Worm (Caenorhabditis elegans) whole organism, L1 larva: Measurements from ENCODE around the gene F10B5.3.
A peak's percentile ranks its signal among the peaks of the same experiment; 100 is the strongest.

Experiments used
- C04F5.9 ChIP-seq: sonication (generic microtip); optimal IDR thresholded peaks from 2 replicates; lab custom pipeline; 2016; ENCODE audit warnings: missing genetic modification characterization, missing compliant biosample characterization
- C16A3.4 ChIP-seq: fragments of 150-350 bp; optimal IDR thresholded peaks from 2 replicates; lab custom pipeline; 2014; ENCODE audit warnings: missing biosample characterization, missing genetic modification characterization
- C34B4.2 ChIP-seq: sonication (generic microtip); optimal IDR thresholded peaks from 2 replicates; lab custom pipeline; 2017; ENCODE audit warnings: mild to moderate bottlenecking, missing genetic modification characterization, missing compliant biosample characterization
- alr-1 ChIP-seq: fragments of 200-800 bp; sonication (Bioruptor generic); optimal IDR thresholded peaks from 2 replicates; lab custom pipeline; 2018; ENCODE audit warnings: borderline replicate concordance, mild to moderate bottlenecking, missing genetic modification characterization, missing compliant biosample characterization
- aly-2 ChIP-seq: fragments of 150-350 bp; optimal IDR thresholded peaks from 2 replicates; lab custom pipeline; 2014; ENCODE audit warnings: missing biosample characterization, missing genetic modification characterization
- ama-1 ChIP-seq: fragments of 150-350 bp; optimal IDR thresholded peaks from 2 replicates; lab custom pipeline; 2014
- blmp-1 ChIP-seq: fragments of 150-350 bp; optimal IDR thresholded peaks from 2 replicates; lab custom pipeline; 2014; ENCODE audit warnings: missing biosample characterization, missing genetic modification characterization
- ceh-63 ChIP-seq: fragments of 200-800 bp; sonication (Bioruptor generic); optimal IDR thresholded peaks from 2 replicates; lab custom pipeline; 2018; ENCODE audit warnings: mild to moderate bottlenecking, missing genetic modification characterization, missing compliant biosample characterization
- ceh-82 ChIP-seq, 3 experiments: fragments of 150-350 bp in 1 of 3; sonication (generic microtip) in 2 of 3; optimal IDR thresholded peaks; 2 replicates each; lab custom pipeline; 2014 to 2017; ENCODE audit warnings: missing biosample characterization in 3 of 3, missing genetic modification characterization in 3 of 3
- ceh-88 ChIP-seq: fragments of 200-800 bp; sonication (Bioruptor generic); IDR thresholded peaks from 2 replicates; pipeline ENCODE4 v1.3.6; 2022; ENCODE audit warnings: missing genetic modification characterization, missing compliant biosample characterization
- ces-1 ChIP-seq: fragments of 150-350 bp; optimal IDR thresholded peaks from 2 replicates; lab custom pipeline; 2014; ENCODE audit warnings: missing biosample characterization, missing genetic modification reagents, missing genetic modification characterization
- dpl-1 ChIP-seq, 3 experiments: fragments of 150-350 bp in 2 of 3; sonication (generic microtip) in 1 of 3; optimal IDR thresholded peaks; 2 replicates each; lab custom pipeline; 2014 to 2017; ENCODE audit warnings: missing biosample characterization in 3 of 3, missing genetic modification characterization in 3 of 3, missing genetic modification reagents in 3 of 3
- efl-1 ChIP-seq, 4 experiments: fragments of 150-350 bp; optimal IDR thresholded peaks in 3 of 4; peaks in 1 of 4; 1 replicate in 1 of 4; 2 replicates in 3 of 4; lab custom pipeline; 2014; ENCODE audit warnings: missing biosample characterization in 2 of 4, missing genetic modification characterization in 2 of 4, missing genetic modification reagents in 2 of 4
- efl-3 ChIP-seq: fragments of 200-800 bp; sonication (Bioruptor generic); optimal IDR thresholded peaks from 2 replicates; lab custom pipeline; 2018; ENCODE audit warnings: mild to moderate bottlenecking, missing genetic modification characterization, missing compliant biosample characterization
- egl-13 ChIP-seq: sonication (generic microtip); optimal IDR thresholded peaks from 2 replicates; lab custom pipeline; 2016; ENCODE audit warnings: missing genotype, missing genetic modification reagents, missing genetic modification characterization, missing compliant biosample characterization
- egl-27 ChIP-seq, 2 experiments: fragments of 150-350 bp in 1 of 2; sonication (generic microtip); optimal IDR thresholded peaks; 3 replicates each; lab custom pipeline; 2017 to 2018; ENCODE audit warnings: missing biosample characterization in 2 of 2, missing genetic modification characterization in 2 of 2, missing genetic modification reagents in 2 of 2
- ets-5 ChIP-seq: fragments of 200-800 bp; sonication (Bioruptor generic); IDR thresholded peaks from 2 replicates; pipeline ENCODE4 v1.3.6; 2022; ENCODE audit warnings: missing genetic modification characterization, missing compliant biosample characterization
- fkh-8 ChIP-seq: sonication (generic microtip); optimal IDR thresholded peaks from 2 replicates; lab custom pipeline; 2016; ENCODE audit warnings: mild to moderate bottlenecking, missing genetic modification characterization, missing compliant biosample characterization
- hpl-2 ChIP-seq: fragments of 150-350 bp; optimal IDR thresholded peaks from 2 replicates; lab custom pipeline; 2014; ENCODE audit warnings: missing biosample characterization, missing genetic modification reagents, missing genetic modification characterization
- irx-1 ChIP-seq: sonication (generic microtip); optimal IDR thresholded peaks from 2 replicates; lab custom pipeline; 2016; ENCODE audit warnings: missing genetic modification characterization, missing compliant biosample characterization
- jun-1 ChIP-seq: fragments of 150-350 bp; optimal IDR thresholded peaks from 2 replicates; lab custom pipeline; 2014; ENCODE audit warnings: missing biosample characterization, missing genetic modification reagents, missing genetic modification characterization
- lin-13 ChIP-seq: fragments of 150-350 bp; optimal IDR thresholded peaks from 2 replicates; lab custom pipeline; 2014; ENCODE audit warnings: missing biosample characterization, missing genetic modification reagents, missing genetic modification characterization
- lin-15B ChIP-seq: fragments of 150-350 bp; sonication (generic microtip); optimal IDR thresholded peaks from 3 replicates; lab custom pipeline; 2014; ENCODE audit warnings: missing biosample characterization, missing genetic modification characterization
- lin-35 ChIP-seq, 2 experiments: fragments of 150-350 bp; optimal IDR thresholded peaks; 2 replicates each; lab custom pipeline; 2014; ENCODE audit warnings: missing biosample characterization in 2 of 2, missing genetic modification characterization in 2 of 2, missing genetic modification reagents in 2 of 2
- lin-39 ChIP-seq: fragments of 150-350 bp; optimal IDR thresholded peaks from 2 replicates; lab custom pipeline; 2014; ENCODE audit warnings: missing biosample characterization, missing genetic modification reagents, missing genetic modification characterization
- lsy-2 ChIP-seq, 2 experiments: fragments of 150-350 bp; optimal IDR thresholded peaks; 2 replicates each; lab custom pipeline; 2014; ENCODE audit warnings: missing biosample characterization in 2 of 2, missing genetic modification characterization in 2 of 2
- mab-9 ChIP-seq: fragments of 200-800 bp; sonication (Bioruptor generic); IDR thresholded peaks from 2 replicates; pipeline ENCODE4 v1.3.6; 2022; ENCODE audit warnings: missing genetic modification reagents, missing genetic modification characterization, missing compliant biosample characterization
- mdl-1 ChIP-seq, 2 experiments: fragments of 150-350 bp; optimal IDR thresholded peaks; 2 replicates each; lab custom pipeline; 2014 to 2017; ENCODE audit warnings: missing biosample characterization in 2 of 2, missing genetic modification characterization in 2 of 2, inconsistent platforms in 1 of 2
- mef-2 ChIP-seq: fragments of 150-350 bp; optimal IDR thresholded peaks from 2 replicates; lab custom pipeline; 2014; ENCODE audit warnings: missing biosample characterization, missing genetic modification characterization
- nhr-11 ChIP-seq: fragments of 150-350 bp; optimal IDR thresholded peaks from 2 replicates; lab custom pipeline; 2014; ENCODE audit warnings: missing biosample characterization, missing genetic modification characterization
- nhr-12 ChIP-seq: sonication (generic microtip); optimal IDR thresholded peaks from 2 replicates; lab custom pipeline; 2017; ENCODE audit warnings: missing biosample characterization, missing genetic modification characterization
- nhr-19 ChIP-seq: fragments of 200-800 bp; sonication (Bioruptor generic); conservative IDR thresholded peaks from 2 replicates; pipeline ENCODE4 v1.3.6; 2022; ENCODE audit warnings: missing genetic modification characterization, missing compliant biosample characterization
- nhr-20 ChIP-seq: sonication (generic microtip); optimal IDR thresholded peaks from 2 replicates; lab custom pipeline; 2016; ENCODE audit warnings: mild to moderate bottlenecking, missing genetic modification characterization, missing compliant biosample characterization
- nhr-237 ChIP-seq: fragments of 150-350 bp; optimal IDR thresholded peaks from 2 replicates; lab custom pipeline; 2014; ENCODE audit warnings: missing biosample characterization, missing genetic modification characterization
- nhr-84 ChIP-seq: sonication (generic microtip); optimal IDR thresholded peaks from 2 replicates; lab custom pipeline; 2017; ENCODE audit warnings: missing biosample characterization, missing genetic modification characterization
- nhr-85 ChIP-seq: sonication (generic microtip); peaks from one replicate; lab custom pipeline; 2016; ENCODE audit warnings: missing genetic modification characterization, inconsistent platforms, missing compliant biosample characterization
- pag-3 ChIP-seq: sonication (generic microtip); optimal IDR thresholded peaks from 2 replicates; lab custom pipeline; 2017; ENCODE audit warnings: missing genetic modification characterization, mild to moderate bottlenecking, missing compliant biosample characterization, antibody characterized with exemption, borderline replicate concordance; ENCODE audit not compliant: insufficient read depth
- rnt-1 ChIP-seq: sonication (generic microtip); optimal IDR thresholded peaks from 2 replicates; lab custom pipeline; 2016; ENCODE audit warnings: mild to moderate bottlenecking, missing genetic modification characterization, moderate library complexity, missing compliant biosample characterization
- skn-1 ChIP-seq: fragments of 150-350 bp; optimal IDR thresholded peaks from 2 replicates; lab custom pipeline; 2014; ENCODE audit warnings: missing biosample characterization, missing genetic modification characterization
- snpc-4 ChIP-seq: fragments of 150-350 bp; optimal IDR thresholded peaks from 2 replicates; lab custom pipeline; 2014; ENCODE audit warnings: missing biosample characterization, missing genetic modification characterization
- sox-4 ChIP-seq: sonication (generic microtip); optimal IDR thresholded peaks from 2 replicates; lab custom pipeline; 2016; ENCODE audit warnings: missing genetic modification characterization, missing compliant biosample characterization
- sptf-1 ChIP-seq: fragments of 150-350 bp; optimal IDR thresholded peaks from 2 replicates; lab custom pipeline; 2014; ENCODE audit warnings: missing biosample characterization, missing genetic modification characterization
- swsn-7 ChIP-seq: sonication (generic microtip); optimal IDR thresholded peaks from 2 replicates; lab custom pipeline; 2016; ENCODE audit warnings: missing genetic modification characterization, missing compliant biosample characterization
- tlp-1 ChIP-seq: fragments of 150-350 bp; optimal IDR thresholded peaks from 2 replicates; lab custom pipeline; 2014; ENCODE audit warnings: missing biosample characterization, missing genetic modification characterization
- unc-30 ChIP-seq: sonication (generic microtip); optimal IDR thresholded peaks from 2 replicates; lab custom pipeline; 2017; ENCODE audit warnings: missing biosample characterization, missing genetic modification characterization
- zag-1 ChIP-seq: fragments of 150-350 bp; optimal IDR thresholded peaks from 2 replicates; lab custom pipeline; 2014; ENCODE audit warnings: missing biosample characterization, missing genetic modification characterization
- zip-4 ChIP-seq: fragments of 200-800 bp; sonication (Bioruptor generic); optimal IDR thresholded peaks from 2 replicates; lab custom pipeline; 2018; ENCODE audit warnings: mild to moderate bottlenecking, missing genetic modification characterization, moderate library complexity, missing compliant biosample characterization
- ztf-11 ChIP-seq, 2 experiments: sonication (generic microtip); optimal IDR thresholded peaks; 2 replicates each; lab custom pipeline; 2016 to 2017; ENCODE audit warnings: missing genetic modification characterization in 2 of 2, missing biosample characterization in 1 of 2, missing compliant biosample characterization in 1 of 2

F10B5.3 gene

DNA sequence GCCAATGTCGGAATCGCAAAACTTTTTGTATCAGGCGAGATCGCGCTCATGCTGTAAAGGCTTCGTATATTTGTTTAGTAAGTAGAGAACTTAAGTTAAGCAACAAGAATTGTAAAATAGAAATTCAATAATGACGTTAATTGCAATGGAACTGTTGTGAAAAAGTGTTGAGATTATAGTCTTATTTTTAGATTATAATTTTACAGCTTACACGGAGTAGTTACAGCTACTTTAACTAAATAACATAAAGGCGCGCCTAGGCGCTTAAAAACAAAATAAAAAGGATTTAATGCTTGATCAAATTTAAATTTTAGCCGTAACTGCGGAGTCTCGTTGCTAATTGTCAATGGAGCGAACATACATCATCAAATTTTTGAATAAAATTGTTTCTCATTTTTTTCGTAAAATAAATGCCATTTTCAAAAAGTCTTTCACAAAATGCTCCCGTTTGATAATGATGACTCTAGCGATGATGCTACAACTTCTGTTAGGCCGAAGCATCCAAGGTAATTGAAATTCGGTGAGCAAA lies 12.4 kb upstream of the F10B5.3 start, which contains the start of the genes emb-27 and rrf-3 (continued):
- TF ChIP-seq nhr-20, result peak; percentile 15
- no peak for TF ChIP-seq mef-2 (tag; lab: Kevin White, UChicago)
- TF ChIP-seq sptf-1, result no peak
- TF ChIP-seq lsy-2 (tag; optimal IDR thresholded peaks at IDR 0.05; lab: Kevin White, UChicago), result peak; percentile 47 to 88
- TF ChIP-seq ces-1 (GFP tag; lab: Kevin White, UChicago), result no peak
- no peak for TF ChIP-seq nhr-84
- no peak for TF ChIP-seq ceh-88
- TF ChIP-seq mab-9 (GFP tag; lab: Robert Waterston, UW), result no peak

DNA sequence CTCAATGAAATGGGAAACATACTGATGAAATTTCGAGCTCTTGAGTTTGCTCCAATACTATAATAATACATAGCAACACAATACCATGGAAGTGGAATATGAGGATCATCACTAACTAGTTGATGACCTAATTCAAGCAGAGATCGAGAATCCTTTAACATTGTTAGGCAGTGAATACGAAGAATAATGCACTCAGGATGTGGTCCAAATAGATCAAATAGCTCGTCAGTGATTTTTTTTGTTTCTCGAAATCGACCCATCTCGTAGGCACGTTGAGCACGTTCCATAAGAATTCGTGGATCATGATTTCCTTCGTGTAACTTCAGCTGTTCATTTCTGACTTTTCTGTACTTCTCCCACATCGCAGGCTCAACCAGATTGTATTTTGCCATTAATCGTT lies 11.1 kb upstream of the F10B5.3 start:
- TF ChIP-seq irx-1 (no peak), lin-13 (GFP tag; lab: Kevin White, UChicago) (no peak), hpl-2 (no peak), jun-1 (tag; lab: Kevin White, UChicago) (no peak), blmp-1 (tag; lab: Kevin White, UChicago) (no peak), alr-1 (tag; lab: Kevin White, UChicago) (no peak), nhr-11 (tag; lab: Kevin White, UChicago) (no peak), ceh-63 (GFP tag; lab: Kevin White, UChicago) (no peak), ama-1 (no peak)

DNA sequence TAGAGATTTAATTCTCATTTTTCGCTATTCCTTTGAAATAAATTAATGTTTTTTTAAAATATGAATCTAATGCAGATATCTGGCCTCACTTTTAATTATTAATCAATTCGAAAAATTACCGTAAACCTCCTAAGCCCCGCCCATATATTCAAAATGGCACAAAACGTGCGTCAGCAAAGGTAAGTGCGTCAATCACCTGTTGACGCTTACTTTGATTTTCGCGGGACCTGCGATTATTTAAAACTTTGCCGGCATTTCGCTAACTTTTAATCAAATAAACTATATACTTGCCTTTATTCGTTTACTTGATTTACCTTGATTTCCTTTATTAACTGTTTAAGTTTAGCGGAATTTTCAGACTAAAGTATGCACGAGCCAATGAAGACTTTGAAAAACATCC lies 8.2 kb upstream of the F10B5.3 start, which contains the start of gene pch-2:
Gene pch-2, plus strand, starts transcription at position 359 of the 400 bp plus-strand sequence.
- TF ChIP-seq ztf-11 (tag; optimal IDR thresholded peaks at IDR 0.05; lab: Kevin White, UChicago) (no peak), nhr-84 (no peak), swsn-7 (peak; percentile 48), egl-27 (tag; optimal IDR thresholded peaks at IDR 0.05; lab: Kevin White, UChicago) (no peak), skn-1 (tag; lab: Kevin White, UChicago) (peak; percentile 32), nhr-237 (tag; lab: Kevin White, UChicago) (no peak), dpl-1 (GFP tag; optimal IDR thresholded peaks at IDR 0.05; lab: Kevin White, UChicago) (peak; percentile 83 to 90 (median 89)), unc-30 (tag; lab: Kevin White, UChicago) (no peak), lin-39 (tag; lab: Kevin White, UChicago) (no peak), nhr-85 (tag; lab: Kevin White, UChicago) (peak; percentile 75), mab-9 (GFP tag; lab: Robert Waterston, UW) (no peak), efl-3 (GFP tag; lab: Kevin White, UChicago) (no peak), ceh-82 (tag; optimal IDR thresholded peaks at IDR 0.05; lab: Kevin White, UChicago) (no peak), pag-3 (tag; lab: Kevin White, UChicago) (no peak), tlp-1 (no peak), snpc-4 (tag; lab: Kevin White, UChicago) (no peak), C16A3.4 (peak; percentile 74), lsy-2 (tag; optimal IDR thresholded peaks at IDR 0.05; lab: Kevin White, UChicago) (peak; percentile 80 to 93), irx-1 (no peak), sox-4 (no peak), lin-13 (GFP tag; lab: Kevin White, UChicago) (no peak), hpl-2 (no peak), C34B4.2 (tag; lab: Kevin White, UChicago) (no peak), lin-35 (GFP tag; optimal IDR thresholded peaks at IDR 0.05; lab: Kevin White, UChicago) (peak; percentile 78 to 93), C04F5.9 (tag; lab: Kevin White, UChicago) (peak; percentile 64), efl-1 (optimal IDR thresholded peaks at IDR 0.05; lab: Kevin White, UChicago) (peak; percentile 85 to 86), efl-1 (GFP tag; optimal IDR thresholded peaks at IDR 0.05 in 1 of 2; lab: Kevin White, UChicago) (peak; percentile 88 to 99), mdl-1 (tag; optimal IDR thresholded peaks at IDR 0.05; lab: Kevin White, UChicago) (no peak), aly-2 (no peak), nhr-19 (GFP tag; lab: Robert Waterston, UW) (peak; percentile 46), jun-1 (tag; lab: Kevin White, UChicago) (no peak), lin-15B (tag; lab: Kevin White, UChicago) (peak; percentile 62), mef-2 (tag; lab: Kevin White, UChicago) (no peak), fkh-8 (tag; lab: Kevin White, UChicago) (peak; percentile 62), zag-1 (tag; lab: Kevin White, UChicago) (no peak), alr-1 (tag; lab: Kevin White, UChicago) (no peak), ets-5 (GFP tag; lab: Robert Waterston, UW) (no peak), egl-13 (tag; lab: Kevin White, UChicago) (no peak), zip-4 (GFP tag; lab: Kevin White, UChicago) (no peak), nhr-12 (no peak), rnt-1 (tag; lab: Kevin White, UChicago) (peak; percentile 66)
